Fruit fly (Drosophila melanogaster) whole organism, embryonic: ENCODE data around the gene CG14442.
A peak's percentile ranks its signal among the peaks of the same experiment; 100 is the strongest.

Experiments used
- Ada2b ChIP-seq: fragments of 200-800 bp; sonication (Bioruptor generic); IDR thresholded peaks from 2 replicates; pipeline ENCODE4 v1.3.6; 2022; ENCODE audit warnings: missing biosample characterization, missing genetic modification characterization
- Bgb ChIP-seq: fragments of 200-800 bp; sonication (Bioruptor generic); IDR thresholded peaks from 2 replicates; pipeline ENCODE4 v1.3.6; 2022; ENCODE audit warnings: missing biosample characterization, missing genetic modification characterization; ENCODE audit not compliant: partially characterized antibody
- CG1233 ChIP-seq: fragments of 200-800 bp; sonication (Bioruptor generic); optimal IDR thresholded peaks from 4 replicates; lab custom pipeline; 2018; ENCODE audit warnings: missing biosample characterization, mild to moderate bottlenecking, missing genetic modification characterization
- CG13123 ChIP-seq: fragments of 200-800 bp; sonication (Bioruptor generic); optimal IDR thresholded peaks from 2 replicates; lab custom pipeline; 2016; ENCODE audit warnings: missing biosample characterization, missing genetic modification characterization
- CG13624 ChIP-seq: fragments of 200-800 bp; sonication (Bioruptor generic); optimal IDR thresholded peaks from 2 replicates; lab custom pipeline; 2016; ENCODE audit warnings: missing biosample characterization, missing genetic modification characterization
- CG14667 ChIP-seq: fragments of 200-800 bp; sonication (Bioruptor generic); IDR thresholded peaks from 2 replicates; pipeline ENCODE4 v1.3.6; 2022; ENCODE audit warnings: missing biosample characterization, missing genetic modification characterization
- CG15601 ChIP-seq: fragments of 200-800 bp; sonication (Bioruptor generic); optimal IDR thresholded peaks from 3 replicates; lab custom pipeline; 2019; ENCODE audit warnings: missing biosample characterization, mild to moderate bottlenecking, missing genetic modification characterization, moderate library complexity
- CG17385 ChIP-seq: fragments of 200-800 bp; sonication (Bioruptor generic); optimal IDR thresholded peaks from 3 replicates; lab custom pipeline; 2018; ENCODE audit warnings: missing biosample characterization, mild to moderate bottlenecking, missing genetic modification characterization
- CG17802 ChIP-seq: fragments of 200-800 bp; sonication (Bioruptor generic); optimal IDR thresholded peaks from 2 replicates; lab custom pipeline; 2018; ENCODE audit warnings: missing biosample characterization, mild to moderate bottlenecking, missing genetic modification characterization, moderate library complexity
- CG31388 ChIP-seq: fragments of 200-800 bp; sonication (Bioruptor generic); optimal IDR thresholded peaks from 2 replicates; lab custom pipeline; 2016; ENCODE audit warnings: missing biosample characterization, missing genetic modification characterization
- CG3838 ChIP-seq: fragments of 200-800 bp; sonication (Bioruptor generic); optimal IDR thresholded peaks from 3 replicates; lab custom pipeline; 2016; ENCODE audit warnings: missing biosample characterization, missing genetic modification characterization
- CG4404 ChIP-seq: fragments of 200-800 bp; sonication (Bioruptor generic); IDR thresholded peaks from 2 replicates; pipeline ENCODE4 v1.3.6; 2022; ENCODE audit warnings: missing biosample characterization, missing genetic modification characterization
- CG4617 ChIP-seq: fragments of 200-800 bp; sonication (Bioruptor generic); optimal IDR thresholded peaks from 3 replicates; lab custom pipeline; 2016; ENCODE audit warnings: missing biosample characterization, missing genetic modification characterization, borderline replicate concordance
- CG6854 ChIP-seq: fragments of 200-800 bp; sonication (Bioruptor generic); optimal IDR thresholded peaks from 3 replicates; lab custom pipeline; 2017; ENCODE audit warnings: missing biosample characterization, mild to moderate bottlenecking, missing genetic modification characterization
- CG7963 ChIP-seq: fragments of 200-800 bp; sonication (Bioruptor generic); IDR thresholded peaks from 3 replicates; pipeline ENCODE4 v1.3.6; 2022; ENCODE audit warnings: missing biosample characterization, missing genetic modification characterization; ENCODE audit not compliant: partially characterized antibody
- CG8359 ChIP-seq: fragments of 200-800 bp; sonication (Bioruptor generic); optimal IDR thresholded peaks from 2 replicates; lab custom pipeline; 2017; ENCODE audit warnings: missing biosample characterization, mild to moderate bottlenecking, missing genetic modification characterization, borderline replicate concordance
- CG8944 ChIP-seq: fragments of 200-800 bp; sonication (Bioruptor generic); optimal IDR thresholded peaks from 3 replicates; lab custom pipeline; 2016; ENCODE audit warnings: missing biosample characterization, missing genetic modification characterization
- CTCF ChIP-seq: fragments of 200-800 bp; sonication (Bioruptor generic); optimal IDR thresholded peaks from 2 replicates; lab custom pipeline; 2017; ENCODE audit warnings: missing biosample characterization, mild to moderate bottlenecking, missing genetic modification characterization, moderate library complexity
- ERR ChIP-seq: fragments of 200-800 bp; sonication (Bioruptor generic); optimal IDR thresholded peaks from 2 replicates; lab custom pipeline; 2016; ENCODE audit warnings: missing biosample characterization, missing genetic modification characterization
- Eip74EF ChIP-seq, 2 experiments: fragments of 200-800 bp in 1 of 2; fragments of >200 bp in 1 of 2; sonication (Bioruptor generic) in 1 of 2; optimal IDR thresholded peaks; 2 replicates each; lab custom pipeline; 2017 to 2019; ENCODE audit warnings: missing biosample characterization in 2 of 2, missing genetic modification characterization in 2 of 2, mild to moderate bottlenecking in 1 of 2, moderate library complexity in 1 of 2
- HHEX ChIP-seq: fragments of 200-800 bp; sonication (Bioruptor generic); optimal IDR thresholded peaks from 3 replicates; lab custom pipeline; 2017; ENCODE audit warnings: missing biosample characterization, mild to moderate bottlenecking, missing genetic modification characterization, missing genetic modification reagents
- Lpt ChIP-seq: fragments of >200 bp; optimal IDR thresholded peaks from 2 replicates; lab custom pipeline; 2018; ENCODE audit warnings: missing biosample characterization, missing genetic modification characterization
- Mrtf ChIP-seq: fragments of 200-800 bp; sonication (Bioruptor generic); IDR thresholded peaks from 3 replicates; pipeline ENCODE4 v1.3.6; 2022; ENCODE audit warnings: missing biosample characterization, missing genetic modification characterization
- Oaz ChIP-seq: fragments of 200-800 bp; sonication (Bioruptor generic); IDR thresholded peaks from 2 replicates; pipeline ENCODE4 v1.3.6; 2022; ENCODE audit warnings: missing biosample characterization, missing genetic modification characterization
- YL-1 ChIP-seq: fragments of 200-800 bp; sonication (Bioruptor generic); optimal IDR thresholded peaks from 3 replicates; lab custom pipeline; 2017; ENCODE audit warnings: missing biosample characterization, mild to moderate bottlenecking, missing genetic modification characterization
- ap ChIP-seq: fragments of 200-800 bp; sonication (Bioruptor generic); IDR thresholded peaks from 2 replicates; pipeline ENCODE4 v1.3.6; 2022; ENCODE audit warnings: missing biosample characterization, missing genetic modification characterization
- cas ChIP-seq: fragments of 200-800 bp; sonication (Bioruptor generic); IDR thresholded peaks from 2 replicates; pipeline ENCODE4 v1.3.6; 2022; ENCODE audit warnings: missing biosample characterization, missing genetic modification characterization
- chif ChIP-seq, 2 experiments: fragments of 200-800 bp; sonication (Bioruptor generic); optimal IDR thresholded peaks; 3 replicates each; lab custom pipeline; 2016; ENCODE audit warnings: missing biosample characterization in 2 of 2, missing genetic modification characterization in 2 of 2
- corto ChIP-seq: fragments of 200-800 bp; sonication (Bioruptor generic); optimal IDR thresholded peaks from 2 replicates; lab custom pipeline; 2016; ENCODE audit warnings: missing biosample characterization, mild to moderate bottlenecking, missing genetic modification characterization, moderate library complexity
- croc ChIP-seq: fragments of 200-800 bp; sonication (Bioruptor generic); conservative IDR thresholded peaks from 3 replicates; pipeline ENCODE4 v1.3.6; 2022; ENCODE audit warnings: missing biosample characterization, missing genetic modification characterization
- da ChIP-seq: fragments of 200-800 bp; sonication (Bioruptor generic); optimal IDR thresholded peaks from 2 replicates; lab custom pipeline; 2016; ENCODE audit warnings: missing biosample characterization, missing genetic modification characterization
- disco-r ChIP-seq: fragments of 200-800 bp; sonication (Bioruptor generic); optimal IDR thresholded peaks from 2 replicates; lab custom pipeline; 2016; ENCODE audit warnings: missing biosample characterization, missing genetic modification characterization
- esg ChIP-seq: fragments of 200-800 bp; sonication (Bioruptor generic); conservative IDR thresholded peaks from 2 replicates; pipeline ENCODE4 v1.3.6; 2022; ENCODE audit warnings: missing biosample characterization, missing genetic modification characterization
- fd102C ChIP-seq: fragments of 200-800 bp; sonication (Bioruptor generic); optimal IDR thresholded peaks from 2 replicates; lab custom pipeline; 2018; ENCODE audit warnings: missing biosample characterization, mild to moderate bottlenecking, missing genetic modification characterization, moderate library complexity
- fd64A ChIP-seq: fragments of 200-800 bp; sonication (Bioruptor generic); optimal IDR thresholded peaks from 3 replicates; lab custom pipeline; 2018; ENCODE audit warnings: missing biosample characterization, mild to moderate bottlenecking, missing genetic modification characterization
- jing ChIP-seq: fragments of 200-800 bp; sonication (Bioruptor generic); optimal IDR thresholded peaks from 2 replicates; lab custom pipeline; 2018; ENCODE audit warnings: missing biosample characterization, mild to moderate bottlenecking, missing genetic modification characterization
- mam ChIP-seq: fragments of 200-800 bp; sonication (Bioruptor generic); optimal IDR thresholded peaks from 3 replicates; lab custom pipeline; 2016; ENCODE audit warnings: missing biosample characterization, missing genetic modification characterization
- mld ChIP-seq: fragments of 200-800 bp; sonication (Bioruptor generic); IDR thresholded peaks from 3 replicates; pipeline ENCODE4 v1.3.6; 2022; ENCODE audit warnings: missing biosample characterization, missing genetic modification characterization; ENCODE audit not compliant: partially characterized antibody
- nmo ChIP-seq: fragments of 200-800 bp; sonication (Bioruptor generic); optimal IDR thresholded peaks from 2 replicates; lab custom pipeline; 2018; ENCODE audit warnings: missing biosample characterization, mild to moderate bottlenecking, missing genetic modification characterization, moderate library complexity
- nom ChIP-seq: fragments of 200-800 bp; sonication (Bioruptor generic); optimal IDR thresholded peaks from 2 replicates; lab custom pipeline; 2017; ENCODE audit warnings: missing biosample characterization, missing genetic modification characterization, mild to moderate bottlenecking, moderate library complexity, missing genetic modification reagents
- odd ChIP-seq: fragments of 200-800 bp; sonication (Bioruptor generic); optimal IDR thresholded peaks from 2 replicates; lab custom pipeline; 2017; ENCODE audit warnings: missing biosample characterization, mild to moderate bottlenecking, missing genetic modification characterization
- phol ChIP-seq: fragments of 200-800 bp; sonication (Bioruptor generic); optimal IDR thresholded peaks from 3 replicates; lab custom pipeline; 2018; ENCODE audit warnings: missing biosample characterization, mild to moderate bottlenecking, missing genetic modification characterization, moderate library complexity
- pita ChIP-seq: fragments of 200-800 bp; sonication (Bioruptor generic); optimal IDR thresholded peaks from 2 replicates; lab custom pipeline; 2017; ENCODE audit warnings: missing biosample characterization, mild to moderate bottlenecking, missing genetic modification characterization
- sc ChIP-seq, 3 experiments: fragments of >200 bp in 2 of 3; fragments of 200-800 bp in 1 of 3; sonication (Bioruptor generic) in 1 of 3; optimal IDR thresholded peaks; 2 replicates in 2 of 3; 3 replicates in 1 of 3; lab custom pipeline; 2017; ENCODE audit warnings: mild to moderate bottlenecking in 1 of 3, missing biosample characterization in 1 of 3, missing genetic modification characterization in 1 of 3, missing genetic modification reagents in 1 of 3
- slp2 ChIP-seq: fragments of 200-800 bp; sonication (Bioruptor generic); optimal IDR thresholded peaks from 2 replicates; lab custom pipeline; 2016; ENCODE audit warnings: missing biosample characterization, missing genetic modification characterization
- sr ChIP-seq: fragments of 200-800 bp; sonication (Bioruptor generic); IDR thresholded peaks from 3 replicates; pipeline ENCODE4 v1.3.6; 2022; ENCODE audit warnings: missing biosample characterization, missing genetic modification characterization
- stc ChIP-seq: fragments of 200-800 bp; sonication (Bioruptor generic); IDR thresholded peaks from 2 replicates; pipeline ENCODE4 v1.3.6; 2022; ENCODE audit warnings: missing biosample characterization, missing genetic modification characterization
- ttk ChIP-seq: fragments of 200-800 bp; sonication (Bioruptor generic); IDR thresholded peaks from 2 replicates; pipeline ENCODE4 v2.1.2; 2022; ENCODE audit warnings: missing biosample characterization, missing genetic modification characterization
- tup ChIP-seq: fragments of 200-800 bp; sonication (Bioruptor generic); optimal IDR thresholded peaks from 2 replicates; lab custom pipeline; 2016; ENCODE audit warnings: missing biosample characterization, mild to moderate bottlenecking, missing genetic modification characterization, moderate library complexity
- zen ChIP-seq: fragments of 200-800 bp; sonication (Bioruptor generic); optimal IDR thresholded peaks from 3 replicates; lab custom pipeline; 2018; ENCODE audit warnings: missing biosample characterization, mild to moderate bottlenecking, missing genetic modification characterization, moderate library complexity

The CG14442 gene

DNA sequence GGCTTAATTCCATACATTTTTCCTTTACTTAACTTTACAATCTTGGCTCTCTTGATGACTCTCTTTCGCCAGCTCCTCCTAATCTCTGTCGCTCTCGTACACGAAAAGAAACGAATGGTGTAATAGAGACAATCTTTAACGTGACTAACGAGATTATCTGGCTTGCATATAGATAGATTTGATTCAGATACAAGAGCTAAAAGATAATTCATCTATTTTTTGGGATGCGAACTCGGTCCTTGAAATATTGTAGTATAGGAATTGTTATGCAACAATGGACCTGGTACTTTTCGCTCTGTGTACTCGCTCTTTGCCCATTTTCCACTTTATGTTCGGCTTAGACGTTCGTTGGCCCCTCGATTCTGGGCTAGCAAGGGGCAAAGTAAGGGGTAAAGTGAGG is 16.5 kb upstream of the CG14442 start (continued):
- peak; percentile 57 for TF ChIP-seq CG8359
- peak; percentile 48 for TF ChIP-seq stc (GFP tag; lab: Robert Waterston, UW)
- peak; percentile 26 for TF ChIP-seq CG4617 (GFP tag; lab: Kevin White, UChicago)
- TF ChIP-seq Bgb: no peak
- TF ChIP-seq YL-1: peak; percentile 14
- TF ChIP-seq phol (tag; lab: Kevin White, UChicago): peak; percentile 76
- peak; percentile 84 for TF ChIP-seq nmo (GFP tag; lab: Kevin White, UChicago)
- peak; percentile 81 for TF ChIP-seq CG13624 (GFP tag; lab: Kevin White, UChicago)
- peak; percentile 59; the same call in 1 of the 2 replicates for TF ChIP-seq ap (GFP tag; lab: Robert Waterston, UW)
- peak; percentile 65 for TF ChIP-seq CG15601 (tag; lab: Kevin White, UChicago)
- TF ChIP-seq Lpt (GFP tag; lab: Kevin White, UChicago): no peak
- peak; percentile 43 for TF ChIP-seq CG17802 (tag; lab: Kevin White, UChicago)
- TF ChIP-seq CG17385: peak; percentile 69
- no peak for TF ChIP-seq cas (GFP tag; lab: Robert Waterston, UW)
- peak; percentile 42 for TF ChIP-seq da (GFP tag; lab: Kevin White, UChicago)
- peak; percentile 41 for TF ChIP-seq nom (GFP tag; lab: Kevin White, UChicago)
- TF ChIP-seq sr: 0 out of 3 replicates have a peak, but pooled peaks have one; percentile 30
- TF ChIP-seq CG13123 (GFP tag; lab: Kevin White, UChicago): peak; percentile 57
- peak; percentile 65 for TF ChIP-seq ttk (GFP tag; lab: Robert Waterston, UW)
- peak; percentile 44; the same call in 1 of the 2 replicates for TF ChIP-seq CG14667 (GFP tag; lab: Robert Waterston, UW)
- TF ChIP-seq CG6854 (GFP tag; lab: Kevin White, UChicago): peak; percentile 67
- peak in 1 of 2 experiments; percentile 79 for TF ChIP-seq Eip74EF (GFP tag; optimal IDR thresholded peaks at IDR 0.05; lab: Kevin White, UChicago)
- peak; percentile 54 for TF ChIP-seq fd64A (GFP tag; lab: Kevin White, UChicago)
- TF ChIP-seq croc (GFP tag; lab: Robert Waterston, UW): peak; percentile 60; the same call in 2 of the 3 replicates
- TF ChIP-seq slp2 (GFP tag; lab: Kevin White, UChicago): peak; percentile 82
- no peak for TF ChIP-seq fd102C
- peak; percentile 77 for TF ChIP-seq CG1233 (GFP tag; lab: Kevin White, UChicago)
- peak; percentile 35 for TF ChIP-seq CG31388 (GFP tag; lab: Kevin White, UChicago)
- no peak for TF ChIP-seq sc (optimal IDR thresholded peaks at IDR 0.05; lab: Kevin White, UChicago)
- peak; percentile 59 for TF ChIP-seq sc (GFP tag; optimal IDR thresholded peaks at IDR 0.05; lab: Kevin White, UChicago)
- peak; percentile 57 for TF ChIP-seq zen (tag; lab: Kevin White, UChicago)
- peak; percentile 46 for TF ChIP-seq CG4404
- 0 out of 2 replicates have a peak, but pooled peaks have one; percentile 12 for TF ChIP-seq Oaz
- peak; percentile 67 for TF ChIP-seq jing (GFP tag; lab: Kevin White, UChicago)
- peak; percentile 45 for TF ChIP-seq corto
- TF ChIP-seq ERR (GFP tag; lab: Kevin White, UChicago): peak; percentile 65
- TF ChIP-seq Mrtf (GFP tag; lab: Robert Waterston, UW): peak; percentile 68; the same call in 2 of the 3 replicates
- TF ChIP-seq CTCF (GFP tag; lab: Kevin White, UChicago): no peak
- TF ChIP-seq CG3838: no peak
- TF ChIP-seq mld (GFP tag; lab: Robert Waterston, UW): no peak
- peak; percentile 64 for TF ChIP-seq esg (GFP tag; lab: Robert Waterston, UW)
- TF ChIP-seq CG8944 (GFP tag; lab: Kevin White, UChicago): peak; percentile 64
- peak; percentile 48 for TF ChIP-seq tup (GFP tag; lab: Kevin White, UChicago)
- peak; percentile 80 for TF ChIP-seq HHEX (GFP tag; lab: Kevin White, UChicago)
- TF ChIP-seq Ada2b (GFP tag; lab: Robert Waterston, UW): peak; percentile 83
- no peak for TF ChIP-seq pita (GFP tag; lab: Kevin White, UChicago)
- TF ChIP-seq mam: peak; percentile 77
- peak; percentile 69 to 82 for TF ChIP-seq chif (GFP tag; optimal IDR thresholded peaks at IDR 0.05; lab: Kevin White, UChicago)
- TF ChIP-seq disco-r: peak; percentile 4
- peak; percentile 63 for TF ChIP-seq odd (GFP tag; lab: Kevin White, UChicago)
- no peak for TF ChIP-seq CG7963 (GFP tag; lab: Robert Waterston, UW)
